Worm (Caenorhabditis elegans) whole organism, L2 larva: Measurements from ENCODE around the gene W01A11.7.

Experiments used
- F13H6.1 ChIP-seq: sonication (generic microtip); optimal IDR thresholded peaks from 2 replicates; lab custom pipeline; 2016; ENCODE audit warnings: missing genetic modification characterization, missing compliant biosample characterization
- R02D3.7 ChIP-seq: fragments of 150-350 bp; optimal IDR thresholded peaks from 2 replicates; lab custom pipeline; 2014; ENCODE audit warnings: missing biosample characterization, missing genetic modification characterization
- aly-2 ChIP-seq: fragments of 150-350 bp; optimal IDR thresholded peaks from 2 replicates; lab custom pipeline; 2014; ENCODE audit warnings: missing biosample characterization, missing genetic modification characterization
- ama-1 ChIP-seq: fragments of 150-350 bp; optimal IDR thresholded peaks from 2 replicates; lab custom pipeline; 2018; ENCODE audit warnings: inconsistent platforms
- elt-1 ChIP-seq: fragments of 150-350 bp; optimal IDR thresholded peaks from 2 replicates; lab custom pipeline; 2014; ENCODE audit warnings: missing biosample characterization, missing genetic modification characterization
- elt-3 ChIP-seq: sonication (generic microtip); optimal IDR thresholded peaks from 2 replicates; lab custom pipeline; 2017; ENCODE audit warnings: missing biosample characterization, missing genetic modification characterization
- lin-11 ChIP-seq: fragments of 150-350 bp; sonication (generic microtip); optimal IDR thresholded peaks from 2 replicates; lab custom pipeline; 2014; ENCODE audit warnings: missing biosample characterization, missing genetic modification characterization, inconsistent platforms, mixed read lengths
- lin-39 ChIP-seq: fragments of 150-350 bp; optimal IDR thresholded peaks from 2 replicates; lab custom pipeline; 2014; ENCODE audit warnings: missing biosample characterization, missing genetic modification reagents, missing genetic modification characterization
- mbf-1 ChIP-seq: sonication (generic microtip); optimal IDR thresholded peaks from 2 replicates; lab custom pipeline; 2017; ENCODE audit warnings: missing biosample characterization, missing genetic modification characterization
- nhr-11 ChIP-seq: fragments of 150-350 bp; optimal IDR thresholded peaks from 2 replicates; lab custom pipeline; 2014; ENCODE audit warnings: missing biosample characterization, missing genetic modification characterization
- sma-9 ChIP-seq, 2 experiments: fragments of 150-350 bp in 1 of 2; sonication (generic microtip) in 1 of 2; optimal IDR thresholded peaks; 2 replicates each; lab custom pipeline; 2014 to 2016; ENCODE audit warnings: missing genetic modification characterization in 2 of 2, mild to moderate bottlenecking in 1 of 2, missing biosample characterization in 1 of 2, missing compliant biosample characterization in 1 of 2, missing genetic modification reagents in 1 of 2, moderate library complexity in 1 of 2
- unc-62 ChIP-seq: fragments of 150-350 bp; optimal IDR thresholded peaks from 2 replicates; lab custom pipeline; 2014; ENCODE audit warnings: missing biosample characterization, missing genetic modification reagents, missing genetic modification characterization
- ztf-4 ChIP-seq: fragments of 150-350 bp; optimal IDR thresholded peaks from 2 replicates; lab custom pipeline; 2014; ENCODE audit warnings: missing biosample characterization, missing genetic modification characterization

- TF ChIP-seq nhr-11 (tag; lab: Kevin White, UChicago) (no peak), lin-39 (no peak), unc-62 (no peak), aly-2 (no peak), elt-3 (no peak), mbf-1 (tag; lab: Kevin White, UChicago) (no peak), sma-9 (GFP tag; optimal IDR thresholded peaks at IDR 0.05; lab: Kevin White, UChicago) (no peak), sma-9 (tag; optimal IDR thresholded peaks at IDR 0.05; lab: Kevin White, UChicago) (no peak), ama-1 (lab: Kevin White, UChicago) (no peak), F13H6.1 (tag; lab: Kevin White, UChicago) (no peak), R02D3.7 (no peak), lin-11 (tag; lab: Kevin White, UChicago) (no peak), ztf-4 (no peak), elt-1 (tag; lab: Kevin White, UChicago) (no peak)
Observed at ce11 chrV:6554308-6554707, 49.1 kb upstream of the W01A11.7 start, which contains the start of gene K04A8.19.
